Worm (Caenorhabditis elegans): ENCODE measurements around the gene unc-112.

unc-112 gene

ce11 chrV:14645817-14646789 lies 50.4 kb downstream of the unc-112 start, which contains the start of the genes rfc-1 and pmp-3 (continued):
- no peak for TF ChIP-seq Y105C5A.15 (GFP tag; IDR thresholded peaks at IDR 0.05)
- peak; percentile 89 for TF ChIP-seq lin-38 (GFP tag; IDR thresholded peaks at IDR 0.05)
- TF ChIP-seq nhr-25 (tag; optimal IDR thresholded peaks at IDR 0.05; ENCODE audit: borderline replicate concordance, insufficient read depth), result no peak
- peak; percentile 84 for TF ChIP-seq dpl-1 (GFP tag; optimal IDR thresholded peaks at IDR 0.05)
- no peak for TF ChIP-seq T20F7.1 (GFP tag; optimal IDR thresholded peaks at IDR 0.05)
- TF ChIP-seq dmd-9 (GFP tag; IDR thresholded peaks at IDR 0.05), result no peak

DNA sequence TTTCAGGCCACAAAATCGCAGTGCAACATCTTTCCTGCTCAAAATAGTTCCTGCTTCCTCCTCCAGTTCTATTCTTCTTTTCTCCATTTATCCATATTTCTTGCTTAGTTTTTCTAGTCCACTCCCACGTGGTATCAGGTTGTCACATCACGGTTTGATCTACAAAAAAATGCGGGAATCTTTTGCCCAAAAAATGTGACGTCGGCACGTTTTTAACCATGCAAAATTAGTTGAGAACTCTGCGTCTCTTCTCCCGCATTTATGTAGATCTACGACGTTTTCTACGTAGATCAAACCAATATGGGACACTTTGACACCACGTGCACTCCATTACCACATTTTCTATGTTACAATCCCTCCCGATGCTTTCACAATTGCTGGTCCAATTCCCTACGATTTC lies 54.4 kb downstream of the unc-112 start:
- TF ChIP-seq unc-62 (GFP tag; optimal IDR thresholded peaks at IDR 0.05 in 1 of 2) (peak in 1 of 2 experiments; percentile 87), unc-62 (tag; optimal IDR thresholded peaks at IDR 0.05) (no peak), ceh-32 (tag; optimal IDR thresholded peaks at IDR 0.05; ENCODE audit: poor library complexity) (no peak), lin-38 (GFP tag; IDR thresholded peaks at IDR 0.05) (0 out of 2 replicates have a peak, but pooled peaks have one; percentile 16)

Data from whole organism, L4 larva.